Worm (Caenorhabditis elegans) whole organism, early embryonic: ENCODE results near the gene psf-1.

Experiments
- B0310.2 ChIP-seq: sonication (generic microtip); optimal IDR thresholded peaks from 2 replicates; lab custom pipeline; 2016; ENCODE audit warnings: mild to moderate bottlenecking, missing genetic modification characterization, missing compliant biosample characterization
- F13C5.2 ChIP-seq: sonication (generic microtip); optimal IDR thresholded peaks from 2 replicates; lab custom pipeline; 2017; ENCODE audit warnings: mild to moderate bottlenecking, missing genetic modification characterization, inconsistent platforms, missing compliant biosample characterization
- aly-1 ChIP-seq: sonication (generic microtip); optimal IDR thresholded peaks from 2 replicates; lab custom pipeline; 2016; ENCODE audit warnings: missing genetic modification characterization, missing compliant biosample characterization
- ama-1 ChIP-seq: fragments of 150-350 bp; optimal IDR thresholded peaks from 2 replicates; lab custom pipeline; 2014
- ceh-13 ChIP-seq: fragments of 200-800 bp; sonication (Bioruptor generic); optimal IDR thresholded peaks from 2 replicates; lab custom pipeline; 2018; ENCODE audit warnings: mild to moderate bottlenecking, missing genetic modification characterization, missing compliant biosample characterization
- ceh-36 ChIP-seq: sonication (generic microtip); optimal IDR thresholded peaks from 2 replicates; lab custom pipeline; 2016; ENCODE audit warnings: missing genetic modification characterization, inconsistent platforms, missing compliant biosample characterization
- ets-7 ChIP-seq: sonication (generic microtip); optimal IDR thresholded peaks from 2 replicates; lab custom pipeline; 2016; ENCODE audit warnings: missing genotype, missing genetic modification characterization, missing compliant biosample characterization
- flt-1 ChIP-seq: fragments of 200-800 bp; sonication (Bioruptor generic); IDR thresholded peaks from 2 replicates; pipeline ENCODE4 v1.3.6; 2022; ENCODE audit warnings: missing genetic modification characterization, missing compliant biosample characterization
- hmbx-1 ChIP-seq: sonication (generic microtip); optimal IDR thresholded peaks from 2 replicates; lab custom pipeline; 2016; ENCODE audit warnings: mild to moderate bottlenecking, missing genetic modification characterization, missing compliant biosample characterization
- hmg-4 ChIP-seq: fragments of 200-800 bp; sonication (Bioruptor generic); optimal IDR thresholded peaks from 2 replicates; lab custom pipeline; 2018; ENCODE audit warnings: mild to moderate bottlenecking, missing genetic modification characterization, missing compliant biosample characterization
- hnd-1 ChIP-seq: sonication (generic microtip); optimal IDR thresholded peaks from 2 replicates; lab custom pipeline; 2016; ENCODE audit warnings: missing genetic modification characterization, missing compliant biosample characterization
- pes-1 ChIP-seq: fragments of 200-800 bp; sonication (Bioruptor generic); IDR thresholded peaks from 2 replicates; pipeline ENCODE4 v1.3.6; 2022; ENCODE audit warnings: missing genetic modification reagents, missing genetic modification characterization, missing compliant biosample characterization
- scrt-1 ChIP-seq: fragments of 200-800 bp; sonication (Bioruptor generic); IDR thresholded peaks from 2 replicates; pipeline ENCODE4 v1.3.6; 2022; ENCODE audit warnings: missing genetic modification characterization, missing compliant biosample characterization
- sea-1 ChIP-seq: fragments of 200-800 bp; sonication (Bioruptor generic); conservative IDR thresholded peaks from 2 replicates; pipeline ENCODE4 v1.3.6; 2022; ENCODE audit warnings: missing genetic modification characterization, missing compliant biosample characterization
- tbx-11 ChIP-seq: fragments of 200-800 bp; sonication (Bioruptor generic); IDR thresholded peaks from 2 replicates; pipeline ENCODE4 v1.3.6; 2022; ENCODE audit warnings: missing genetic modification characterization, missing compliant biosample characterization
- tbx-37 ChIP-seq: fragments of 200-800 bp; sonication (Bioruptor generic); conservative IDR thresholded peaks from 2 replicates; pipeline ENCODE4 v1.3.6; 2022; ENCODE audit warnings: missing genetic modification reagents, missing genetic modification characterization, missing compliant biosample characterization
- tra-4 ChIP-seq: sonication (generic microtip); optimal IDR thresholded peaks from 2 replicates; lab custom pipeline; 2017; ENCODE audit warnings: missing genetic modification characterization, missing compliant biosample characterization

Gene psf-1

ce11 chrII:9967999-9968706 is at the start of gene psf-1, which contains the start of gene R53.4:
psf-1 (plus strand) TSS chrII:9968673.
R53.4 (minus strand) TSS chrII:9968049.
- TF ChIP-seq F13C5.2 (tag; lab: Kevin White, UChicago): no peak
- peak; percentile 57; the same call in 1 of the 2 replicates for TF ChIP-seq tbx-37 (GFP tag; lab: Robert Waterston, UW)
- 0 out of 2 replicates have a peak, but pooled peaks have one; percentile 33 for TF ChIP-seq pes-1 (GFP tag; lab: Robert Waterston, UW)

DNA sequence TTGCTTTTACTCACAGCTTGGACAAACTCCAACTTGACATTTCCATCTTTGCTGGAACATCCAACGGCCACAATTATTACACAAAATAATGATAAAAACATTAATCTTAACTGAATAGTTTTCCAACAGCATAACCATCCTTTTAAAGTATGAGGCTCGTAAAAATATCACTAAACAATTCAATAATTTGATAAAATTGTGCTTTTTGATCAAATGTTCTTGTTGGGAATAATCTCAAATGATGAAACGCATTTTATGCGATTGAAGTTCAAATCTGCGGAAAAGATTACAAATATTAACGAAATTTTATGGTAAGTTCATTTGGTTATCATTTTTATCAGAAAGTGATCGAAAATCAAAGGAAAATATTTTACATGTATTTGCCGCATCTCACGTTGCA is 48.0 kb upstream of the psf-1 start, which contains the start of gene pho-10:
Gene pho-10 (minus strand): TSS at position 101 of the 400 bp plus-strand sequence.
- no peak for TF ChIP-seq ceh-36 (tag; lab: Kevin White, UChicago)
- TF ChIP-seq ama-1 (lab: Kevin White, UChicago): no peak
- TF ChIP-seq scrt-1 (GFP tag; lab: Robert Waterston, UW): no peak
- TF ChIP-seq hnd-1 (tag; lab: Kevin White, UChicago): no peak
- no peak for TF ChIP-seq tra-4 (tag; lab: Kevin White, UChicago)
- no peak for TF ChIP-seq ceh-13
- TF ChIP-seq ets-7 (tag; lab: Kevin White, UChicago): no peak
- no peak for TF ChIP-seq tbx-37 (GFP tag; lab: Robert Waterston, UW)
- TF ChIP-seq aly-1 (tag; lab: Kevin White, UChicago): no peak
- TF ChIP-seq tbx-11 (GFP tag; lab: Robert Waterston, UW): no peak
- no peak for TF ChIP-seq hmg-4
- TF ChIP-seq B0310.2 (tag; lab: Kevin White, UChicago): no peak
- no peak for TF ChIP-seq sea-1
- TF ChIP-seq pes-1 (GFP tag; lab: Robert Waterston, UW): no peak

ce11 chrII:9921622-9922269 is 46.7 kb upstream of the psf-1 start, which contains the start of gene C05C10.2:
C05C10.2 (plus strand) TSS chrII:9922219.
- TF ChIP-seq scrt-1 (GFP tag; lab: Robert Waterston, UW) (no peak), ets-7 (tag; lab: Kevin White, UChicago) (no peak), B0310.2 (tag; lab: Kevin White, UChicago) (no peak), hnd-1 (tag; lab: Kevin White, UChicago) (no peak), hmg-4 (no peak), pes-1 (GFP tag; lab: Robert Waterston, UW) (no peak), flt-1 (GFP tag; lab: Robert Waterston, UW) (no peak), tra-4 (tag; lab: Kevin White, UChicago) (no peak), ceh-13 (no peak), hmbx-1 (tag; lab: Kevin White, UChicago) (no peak), sea-1 (no peak), tbx-37 (GFP tag; lab: Robert Waterston, UW) (no peak), F13C5.2 (tag; lab: Kevin White, UChicago) (no peak), ceh-36 (tag; lab: Kevin White, UChicago) (no peak)

DNA sequence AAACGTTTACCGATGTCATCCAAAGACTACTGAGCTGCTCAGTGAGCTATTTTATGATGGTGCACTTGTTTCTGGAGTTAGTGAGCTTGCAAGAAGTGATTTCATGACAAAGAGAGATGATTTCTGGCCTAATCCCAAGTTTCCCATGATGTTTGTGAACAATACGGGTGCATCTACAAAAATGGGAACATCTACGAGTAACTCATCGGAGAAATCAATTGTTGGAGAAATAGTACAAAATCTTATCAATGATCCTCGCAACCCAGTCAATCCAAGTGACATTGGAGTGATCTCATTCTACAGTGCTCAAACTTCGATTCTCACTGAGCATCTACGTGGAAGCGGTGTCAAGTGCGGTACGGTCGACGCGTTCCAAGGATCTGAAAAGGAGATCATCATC is 40.0 kb upstream of the psf-1 start:
- TF ChIP-seq pes-1 (GFP tag; lab: Robert Waterston, UW): no peak
- TF ChIP-seq tbx-37 (GFP tag; lab: Robert Waterston, UW): no peak
- TF ChIP-seq ets-7 (tag; lab: Kevin White, UChicago): no peak
- TF ChIP-seq tra-4 (tag; lab: Kevin White, UChicago): no peak
- TF ChIP-seq ceh-36 (tag; lab: Kevin White, UChicago): no peak
- no peak for TF ChIP-seq ceh-13
- no peak for TF ChIP-seq F13C5.2 (tag; lab: Kevin White, UChicago)
- TF ChIP-seq ama-1 (lab: Kevin White, UChicago): no peak
- no peak for TF ChIP-seq sea-1
- no peak for TF ChIP-seq aly-1 (tag; lab: Kevin White, UChicago)
- no peak for TF ChIP-seq flt-1 (GFP tag; lab: Robert Waterston, UW)
- no peak for TF ChIP-seq tbx-11 (GFP tag; lab: Robert Waterston, UW)
- TF ChIP-seq hnd-1 (tag; lab: Kevin White, UChicago): no peak
- no peak for TF ChIP-seq scrt-1 (GFP tag; lab: Robert Waterston, UW)
- TF ChIP-seq hmbx-1 (tag; lab: Kevin White, UChicago): no peak
- no peak for TF ChIP-seq B0310.2 (tag; lab: Kevin White, UChicago)
- TF ChIP-seq hmg-4: no peak

DNA sequence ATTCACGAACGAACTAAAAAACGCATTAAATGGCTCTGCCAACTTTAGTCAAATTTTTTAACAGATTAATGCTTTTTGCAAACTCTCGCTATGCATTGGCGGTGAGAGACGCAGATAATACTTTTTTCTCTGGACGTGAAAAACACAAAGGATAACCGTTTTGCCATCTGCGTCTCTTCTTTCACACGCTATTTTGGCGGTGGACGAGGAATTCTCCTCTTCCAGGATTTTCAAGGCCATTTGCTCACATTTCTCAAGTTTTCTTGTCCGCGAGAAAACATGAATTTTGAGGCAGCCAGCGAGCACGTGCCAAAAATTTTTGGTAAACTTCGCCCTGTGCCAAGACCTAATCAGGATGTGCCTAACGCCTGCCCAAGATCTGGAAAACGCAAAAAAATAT is 37.5 kb upstream of the psf-1 start:
- TF ChIP-seq F13C5.2 (tag; lab: Kevin White, UChicago): peak; percentile 22
- peak; percentile 21 for TF ChIP-seq ama-1 (lab: Kevin White, UChicago)
- TF ChIP-seq hmg-4: no peak

- no peak for TF ChIP-seq flt-1 (GFP tag; lab: Robert Waterston, UW)
Measured at ce11 chrII:9931476-9931875, 37.0 kb upstream of the psf-1 start, which contains the start of gene pho-11. pho-11 (plus strand) TSS chrII:9931849.

DNA sequence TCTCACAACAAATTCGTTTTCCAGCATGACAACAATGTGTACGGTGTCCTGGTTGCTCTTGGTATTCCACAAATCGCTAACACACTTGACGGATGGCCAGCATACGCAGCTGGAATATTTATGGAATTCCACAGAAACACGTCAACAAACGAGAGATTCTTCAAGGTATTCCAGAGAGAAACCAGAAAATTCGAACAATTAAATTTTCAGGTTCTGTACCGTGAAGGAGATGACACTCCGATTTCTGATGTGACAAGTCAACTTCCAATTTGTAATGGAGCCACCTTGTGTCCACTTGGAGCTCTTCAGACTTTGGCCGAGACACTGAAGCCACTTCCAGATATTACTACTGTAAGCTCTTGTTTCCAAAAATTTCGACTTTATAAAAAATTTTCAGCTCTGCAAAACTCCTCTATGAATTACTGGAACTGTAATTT is 34.5 kb upstream of the psf-1 start:
- TF ChIP-seq tra-4 (tag; lab: Kevin White, UChicago) (no peak), hnd-1 (tag; lab: Kevin White, UChicago) (no peak), ceh-13 (no peak), aly-1 (tag; lab: Kevin White, UChicago) (no peak), hmbx-1 (tag; lab: Kevin White, UChicago) (no peak), ceh-36 (tag; lab: Kevin White, UChicago) (no peak)
